Worm (Caenorhabditis elegans) whole organism, early embryonic: ENCODE data around the gene K01B6.4.

Source experiments
- B0310.2 ChIP-seq: sonication (generic microtip); optimal IDR thresholded peaks from 2 replicates; lab custom pipeline; 2016; ENCODE audit warnings: mild to moderate bottlenecking, missing genetic modification characterization, missing compliant biosample characterization
- aly-1 ChIP-seq: sonication (generic microtip); optimal IDR thresholded peaks from 2 replicates; lab custom pipeline; 2016; ENCODE audit warnings: missing genetic modification characterization, missing compliant biosample characterization
- ceh-36 ChIP-seq: sonication (generic microtip); optimal IDR thresholded peaks from 2 replicates; lab custom pipeline; 2016; ENCODE audit warnings: missing genetic modification characterization, inconsistent platforms, missing compliant biosample characterization
- ets-7 ChIP-seq: sonication (generic microtip); optimal IDR thresholded peaks from 2 replicates; lab custom pipeline; 2016; ENCODE audit warnings: missing genotype, missing genetic modification characterization, missing compliant biosample characterization
- pes-1 ChIP-seq: fragments of 200-800 bp; sonication (Bioruptor generic); IDR thresholded peaks from 2 replicates; pipeline ENCODE4 v1.3.6; 2022; ENCODE audit warnings: missing genetic modification reagents, missing genetic modification characterization, missing compliant biosample characterization
- scrt-1 ChIP-seq: fragments of 200-800 bp; sonication (Bioruptor generic); IDR thresholded peaks from 2 replicates; pipeline ENCODE4 v1.3.6; 2022; ENCODE audit warnings: missing genetic modification characterization, missing compliant biosample characterization

DNA sequence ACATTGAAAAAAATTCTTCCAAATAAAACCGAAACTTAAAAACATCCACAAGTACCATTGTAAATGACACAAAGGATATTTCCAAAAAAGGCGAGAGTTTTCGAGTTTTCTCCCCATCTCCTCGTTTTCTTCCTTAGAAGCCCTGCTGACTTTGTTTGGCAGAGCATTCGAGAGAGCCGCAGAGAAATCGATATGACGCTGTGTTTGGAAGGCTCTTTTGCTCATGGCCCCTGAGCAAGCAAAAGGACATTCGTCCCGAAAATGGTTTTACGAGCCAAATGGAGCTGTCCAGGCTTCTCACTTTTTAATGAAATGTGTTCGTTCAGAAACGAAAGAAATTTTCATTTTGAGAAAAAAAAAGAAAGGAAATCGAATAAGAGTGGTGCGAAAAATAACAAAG, 25.1 kb downstream of the K01B6.4 start:
- TF ChIP-seq ceh-36 (tag; lab: Kevin White, UChicago) (no peak), ets-7 (tag; lab: Kevin White, UChicago) (no peak), pes-1 (GFP tag; lab: Robert Waterston, UW) (no peak), scrt-1 (GFP tag; lab: Robert Waterston, UW) (no peak), aly-1 (tag; lab: Kevin White, UChicago) (no peak), B0310.2 (tag; lab: Kevin White, UChicago) (no peak)
